Worm (Caenorhabditis elegans) whole organism, young adult: ENCODE data around the gene clec-27.

Experiments
- F37B4.10 ChIP-seq: fragments of 200-800 bp; sonication (Bioruptor generic); IDR thresholded peaks from 2 replicates; pipeline ENCODE4 v1.3.6; 2022; ENCODE audit warnings: missing genetic modification characterization, missing compliant biosample characterization
- K11D2.4 ChIP-seq: fragments of 200-800 bp; sonication (Bioruptor generic); IDR thresholded peaks from 2 replicates; pipeline ENCODE4 v1.3.6; 2022; ENCODE audit warnings: missing genetic modification reagents, missing genetic modification characterization, missing compliant biosample characterization
- T07F8.4 ChIP-seq: sonication (generic microtip); optimal IDR thresholded peaks from 2 replicates; lab custom pipeline; 2016; ENCODE audit warnings: mild to moderate bottlenecking, missing genetic modification characterization, moderate library complexity, missing compliant biosample characterization
- aptf-3 ChIP-seq: fragments of 200-800 bp; sonication (Bioruptor generic); IDR thresholded peaks from 2 replicates; pipeline ENCODE4 v1.3.6; 2022; ENCODE audit warnings: missing genetic modification characterization, missing compliant biosample characterization
- athp-1 ChIP-seq: sonication (generic microtip); optimal IDR thresholded peaks from 2 replicates; lab custom pipeline; 2017; ENCODE audit warnings: mild to moderate bottlenecking, missing genetic modification characterization, missing compliant biosample characterization
- attf-6 ChIP-seq: fragments of 200-800 bp; sonication (Bioruptor generic); IDR thresholded peaks from 2 replicates; pipeline ENCODE4 v1.3.6; 2022; ENCODE audit warnings: missing genetic modification reagents, missing genetic modification characterization, missing compliant biosample characterization
- bed-2 ChIP-seq: fragments of 200-800 bp; sonication (Bioruptor generic); IDR thresholded peaks from 2 replicates; pipeline ENCODE4 v1.3.6; 2022; ENCODE audit warnings: missing genetic modification reagents, missing genetic modification characterization, missing compliant biosample characterization
- ccch-3 ChIP-seq: fragments of 200-800 bp; sonication (Bioruptor generic); optimal IDR thresholded peaks from 2 replicates; lab custom pipeline; 2018; ENCODE audit warnings: mild to moderate bottlenecking, missing genetic modification characterization, missing compliant biosample characterization
- ceh-58 ChIP-seq: fragments of 200-800 bp; sonication (Bioruptor generic); IDR thresholded peaks from 2 replicates; pipeline ENCODE4 v1.3.6; 2022; ENCODE audit warnings: missing genetic modification characterization, missing compliant biosample characterization
- ceh-79 ChIP-seq: sonication (generic microtip); optimal IDR thresholded peaks from 2 replicates; lab custom pipeline; 2017; ENCODE audit warnings: mild to moderate bottlenecking, missing genetic modification characterization, missing compliant biosample characterization
- die-1 ChIP-seq: sonication (generic microtip); optimal IDR thresholded peaks from 2 replicates; lab custom pipeline; 2016; ENCODE audit warnings: missing genotype, mild to moderate bottlenecking, missing genetic modification characterization, missing compliant biosample characterization
- egl-44 ChIP-seq: fragments of 200-800 bp; sonication (Bioruptor generic); IDR thresholded peaks from 2 replicates; pipeline ENCODE4 v1.3.6; 2022; ENCODE audit warnings: missing genetic modification reagents, missing genetic modification characterization, missing compliant biosample characterization
- hlh-12 ChIP-seq: sonication (generic microtip); optimal IDR thresholded peaks from 2 replicates; lab custom pipeline; 2016; ENCODE audit warnings: missing genetic modification characterization, missing compliant biosample characterization
- hlh-26 ChIP-seq: fragments of 200-800 bp; sonication (Bioruptor generic); conservative IDR thresholded peaks from 2 replicates; pipeline ENCODE4 v1.3.6; 2022; ENCODE audit warnings: missing genetic modification reagents, missing genetic modification characterization, missing compliant biosample characterization
- hmg-20 ChIP-seq: fragments of 200-800 bp; sonication (Bioruptor generic); IDR thresholded peaks from 2 replicates; pipeline ENCODE4 v1.3.6; 2022; ENCODE audit warnings: missing genetic modification reagents, missing genetic modification characterization, missing compliant biosample characterization
- let-526 ChIP-seq: fragments of 200-800 bp; sonication (Bioruptor generic); IDR thresholded peaks from 2 replicates; pipeline ENCODE4 v1.3.6; 2022; ENCODE audit warnings: missing genetic modification reagents, missing genetic modification characterization, missing compliant biosample characterization
- lin-26 ChIP-seq: fragments of 200-800 bp; sonication (Bioruptor generic); IDR thresholded peaks from 2 replicates; pipeline ENCODE4 v1.3.6; 2022; ENCODE audit warnings: missing genetic modification reagents, missing genetic modification characterization, missing compliant biosample characterization
- lin-40 ChIP-seq: sonication (generic microtip); optimal IDR thresholded peaks from 2 replicates; lab custom pipeline; 2016; ENCODE audit warnings: missing genetic modification characterization, mild to moderate bottlenecking, missing compliant biosample characterization, missing genotype, missing genetic modification reagents
- lsl-1 ChIP-seq: fragments of 200-800 bp; sonication (Bioruptor generic); optimal IDR thresholded peaks from 2 replicates; lab custom pipeline; 2018; ENCODE audit warnings: mild to moderate bottlenecking, missing genetic modification characterization, moderate library complexity, missing compliant biosample characterization
- madf-10 ChIP-seq: sonication (generic microtip); optimal IDR thresholded peaks from 2 replicates; lab custom pipeline; 2016; ENCODE audit warnings: mild to moderate bottlenecking, missing genetic modification characterization, missing compliant biosample characterization
- madf-3 ChIP-seq: fragments of 200-800 bp; sonication (Bioruptor generic); IDR thresholded peaks from 2 replicates; pipeline ENCODE4 v1.3.6; 2022; ENCODE audit warnings: missing genetic modification reagents, missing genetic modification characterization, missing compliant biosample characterization
- mes-4 ChIP-seq: sonication (generic microtip); optimal IDR thresholded peaks from 2 replicates; lab custom pipeline; 2016; ENCODE audit warnings: missing genotype, missing genetic modification characterization, missing compliant biosample characterization
- nhr-80 ChIP-seq: sonication (generic microtip); optimal IDR thresholded peaks from 2 replicates; lab custom pipeline; 2016; ENCODE audit warnings: missing genetic modification characterization, missing compliant biosample characterization
- pha-4 ChIP-seq: fragments of 150-350 bp; sonication (generic microtip); optimal IDR thresholded peaks from 2 replicates; lab custom pipeline; 2014; ENCODE audit warnings: missing biosample characterization, missing genetic modification reagents, missing genetic modification characterization
- rcor-1 ChIP-seq: fragments of 200-800 bp; sonication (Bioruptor generic); IDR thresholded peaks from 2 replicates; pipeline ENCODE4 v1.3.6; 2022; ENCODE audit warnings: missing genetic modification reagents, missing genetic modification characterization, missing compliant biosample characterization
- snpc-4 ChIP-seq, 5 experiments: fragments of 150-350 bp in 1 of 5; sonication (generic microtip) in 4 of 5; optimal IDR thresholded peaks; 2 replicates each; lab custom pipeline; 2014 to 2018; ENCODE audit warnings: missing genetic modification characterization in 5 of 5, missing biosample characterization in 3 of 5, antibody characterized with exemption in 2 of 5, mild to moderate bottlenecking in 2 of 5, missing compliant biosample characterization in 2 of 5, missing genotype in 2 of 5, moderate library complexity in 2 of 5, missing genetic modification reagents in 1 of 5
- ztf-22 ChIP-seq: fragments of 200-800 bp; sonication (Bioruptor generic); optimal IDR thresholded peaks from 2 replicates; lab custom pipeline; 2018; ENCODE audit warnings: mild to moderate bottlenecking, missing genetic modification characterization, moderate library complexity, missing compliant biosample characterization
- ztf-26 ChIP-seq: sonication (generic microtip); optimal IDR thresholded peaks from 2 replicates; lab custom pipeline; 2017; ENCODE audit warnings: missing genetic modification characterization, missing compliant biosample characterization
- ztf-28 ChIP-seq: fragments of 200-800 bp; sonication (Bioruptor generic); IDR thresholded peaks from 2 replicates; pipeline ENCODE4 v1.3.6; 2022; ENCODE audit warnings: missing genetic modification reagents, missing genetic modification characterization, missing compliant biosample characterization

The clec-27 gene

ce11 chrV:16840283-16840682 lies 14.2 kb upstream of the clec-27 start:
- TF ChIP-seq die-1 (no peak), ceh-58 (no peak), nhr-80 (tag; lab: Kevin White, UChicago) (peak; percentile 72)

ce11 chrV:16840961-16841360 lies 13.5 kb upstream of the clec-27 start, which contains the start of gene clec-40:
TSS of gene clec-40 (minus strand) at chrV:16841061.
- TF ChIP-seq ztf-22 (GFP tag; lab: Kevin White, UChicago) (no peak), hlh-26 (no peak), pha-4 (tag; lab: Kevin White, UChicago) (no peak), hlh-12 (tag; lab: Kevin White, UChicago) (no peak), rcor-1 (GFP tag; lab: Robert Waterston, UW) (no peak), aptf-3 (GFP tag; lab: Robert Waterston, UW) (no peak)

ce11 chrV:16842941-16843340 lies 11.5 kb upstream of the clec-27 start, which contains the start of gene clec-25:
TSS of gene clec-25 (plus strand) at chrV:16843241.
- TF ChIP-seq mes-4 (tag; lab: Kevin White, UChicago) (no peak), aptf-3 (GFP tag; lab: Robert Waterston, UW) (no peak), ccch-3 (no peak), T07F8.4 (tag; lab: Kevin White, UChicago) (no peak), lin-40 (tag; lab: Kevin White, UChicago) (no peak), madf-3 (GFP tag; lab: Robert Waterston, UW) (no peak), madf-10 (tag; lab: Kevin White, UChicago) (no peak), attf-6 (GFP tag; lab: Robert Waterston, UW) (no peak), bed-2 (GFP tag; lab: Robert Waterston, UW) (no peak), let-526 (no peak), athp-1 (no peak), lin-26 (GFP tag; lab: Robert Waterston, UW) (no peak)

- TF ChIP-seq nhr-80 (tag; lab: Kevin White, UChicago) = peak; percentile 18
- TF ChIP-seq hlh-26 = no peak
- TF ChIP-seq K11D2.4 = no peak
- no peak for TF ChIP-seq egl-44 (GFP tag; lab: Robert Waterston, UW)
- TF ChIP-seq, all 124 proteins: peak for 1
Measured at ce11 chrV:16848498-16848897, 5.9 kb upstream of the clec-27 start, which contains the start of the genes clec-36 and clec-26. TSS of gene clec-36 (minus strand) at chrV:16848598. TSS of gene clec-26 (plus strand) at chrV:16848611.

- TF ChIP-seq lsl-1 (GFP tag; lab: Kevin White, UChicago) (no peak), snpc-4 (GFP tag; optimal IDR thresholded peaks at IDR 0.05; lab: Kevin White, UChicago) (no peak), snpc-4 (tag; optimal IDR thresholded peaks at IDR 0.05; lab: Kevin White, UChicago) (no peak), ztf-26 (tag; lab: Kevin White, UChicago) (no peak)
Measured at ce11 chrV:16852002-16852401, 2.4 kb upstream of the clec-27 start, which contains the start of gene clec-37. TSS of gene clec-37 (minus strand) at chrV:16852102.

- TF ChIP-seq hmg-20 (GFP tag; lab: Robert Waterston, UW) = no peak
- TF ChIP-seq ceh-79 = no peak
- no peak for TF ChIP-seq ztf-28
- no peak for TF ChIP-seq F37B4.10 (GFP tag; lab: Robert Waterston, UW)
- TF ChIP-seq rcor-1 (GFP tag; lab: Robert Waterston, UW) = no peak
Measured at ce11 chrV:16857977-16858479, 3.6 kb downstream of the clec-27 start, which contains the start of the genes clec-31 and clec-22. TSS of gene clec-31 (minus strand) at chrV:16858077. TSS of gene clec-22 (plus strand) at chrV:16858429.
